Worm (Caenorhabditis elegans) whole organism, early embryonic: Measurements from ENCODE around the gene F25B3.2.

ENCODE experiments used
- B0310.2 ChIP-seq: sonication (generic microtip); optimal IDR thresholded peaks from 2 replicates; lab custom pipeline; 2016; ENCODE audit warnings: mild to moderate bottlenecking, missing genetic modification characterization, missing compliant biosample characterization
- F13C5.2 ChIP-seq: sonication (generic microtip); optimal IDR thresholded peaks from 2 replicates; lab custom pipeline; 2017; ENCODE audit warnings: mild to moderate bottlenecking, missing genetic modification characterization, inconsistent platforms, missing compliant biosample characterization
- aly-1 ChIP-seq: sonication (generic microtip); optimal IDR thresholded peaks from 2 replicates; lab custom pipeline; 2016; ENCODE audit warnings: missing genetic modification characterization, missing compliant biosample characterization
- ama-1 ChIP-seq: fragments of 150-350 bp; optimal IDR thresholded peaks from 2 replicates; lab custom pipeline; 2014
- ceh-13 ChIP-seq: fragments of 200-800 bp; sonication (Bioruptor generic); optimal IDR thresholded peaks from 2 replicates; lab custom pipeline; 2018; ENCODE audit warnings: mild to moderate bottlenecking, missing genetic modification characterization, missing compliant biosample characterization
- ceh-36 ChIP-seq: sonication (generic microtip); optimal IDR thresholded peaks from 2 replicates; lab custom pipeline; 2016; ENCODE audit warnings: missing genetic modification characterization, inconsistent platforms, missing compliant biosample characterization
- ets-7 ChIP-seq: sonication (generic microtip); optimal IDR thresholded peaks from 2 replicates; lab custom pipeline; 2016; ENCODE audit warnings: missing genotype, missing genetic modification characterization, missing compliant biosample characterization
- flt-1 ChIP-seq: fragments of 200-800 bp; sonication (Bioruptor generic); IDR thresholded peaks from 2 replicates; pipeline ENCODE4 v1.3.6; 2022; ENCODE audit warnings: missing genetic modification characterization, missing compliant biosample characterization
- hmbx-1 ChIP-seq: sonication (generic microtip); optimal IDR thresholded peaks from 2 replicates; lab custom pipeline; 2016; ENCODE audit warnings: mild to moderate bottlenecking, missing genetic modification characterization, missing compliant biosample characterization
- hmg-4 ChIP-seq: fragments of 200-800 bp; sonication (Bioruptor generic); optimal IDR thresholded peaks from 2 replicates; lab custom pipeline; 2018; ENCODE audit warnings: mild to moderate bottlenecking, missing genetic modification characterization, missing compliant biosample characterization
- hnd-1 ChIP-seq: sonication (generic microtip); optimal IDR thresholded peaks from 2 replicates; lab custom pipeline; 2016; ENCODE audit warnings: missing genetic modification characterization, missing compliant biosample characterization
- pes-1 ChIP-seq: fragments of 200-800 bp; sonication (Bioruptor generic); IDR thresholded peaks from 2 replicates; pipeline ENCODE4 v1.3.6; 2022; ENCODE audit warnings: missing genetic modification reagents, missing genetic modification characterization, missing compliant biosample characterization
- scrt-1 ChIP-seq: fragments of 200-800 bp; sonication (Bioruptor generic); IDR thresholded peaks from 2 replicates; pipeline ENCODE4 v1.3.6; 2022; ENCODE audit warnings: missing genetic modification characterization, missing compliant biosample characterization
- sea-1 ChIP-seq: fragments of 200-800 bp; sonication (Bioruptor generic); conservative IDR thresholded peaks from 2 replicates; pipeline ENCODE4 v1.3.6; 2022; ENCODE audit warnings: missing genetic modification characterization, missing compliant biosample characterization
- tbx-11 ChIP-seq: fragments of 200-800 bp; sonication (Bioruptor generic); IDR thresholded peaks from 2 replicates; pipeline ENCODE4 v1.3.6; 2022; ENCODE audit warnings: missing genetic modification characterization, missing compliant biosample characterization
- tbx-37 ChIP-seq: fragments of 200-800 bp; sonication (Bioruptor generic); conservative IDR thresholded peaks from 2 replicates; pipeline ENCODE4 v1.3.6; 2022; ENCODE audit warnings: missing genetic modification reagents, missing genetic modification characterization, missing compliant biosample characterization
- tra-4 ChIP-seq: sonication (generic microtip); optimal IDR thresholded peaks from 2 replicates; lab custom pipeline; 2017; ENCODE audit warnings: missing genetic modification characterization, missing compliant biosample characterization

The F25B3.2 gene

ce11 chrV:9556668-9557067 is 20.4 kb upstream of the F25B3.2 start:
- TF ChIP-seq ets-7 (tag; lab: Kevin White, UChicago) (no peak), aly-1 (no peak), hmg-4 (GFP tag; lab: Kevin White, UChicago) (no peak), flt-1 (no peak), tbx-11 (GFP tag; lab: Robert Waterston, UW) (no peak), hnd-1 (no peak), B0310.2 (no peak), pes-1 (no peak), sea-1 (GFP tag; lab: Robert Waterston, UW) (no peak), ceh-36 (tag; lab: Kevin White, UChicago) (no peak), tbx-37 (GFP tag; lab: Robert Waterston, UW) (no peak), tra-4 (tag; lab: Kevin White, UChicago) (no peak), F13C5.2 (no peak), ceh-13 (GFP tag; lab: Kevin White, UChicago) (no peak), hmbx-1 (no peak), ama-1 (no peak), scrt-1 (no peak)

ce11 chrV:9561624-9562179 is 15.4 kb upstream of the F25B3.2 start, which contains the start of gene rgef-1:
TSS of gene rgef-1 (minus strand) at chrV:9561674.
- TF ChIP-seq ceh-13 (GFP tag; lab: Kevin White, UChicago) (no peak), sea-1 (GFP tag; lab: Robert Waterston, UW) (no peak), pes-1 (no peak), ceh-36 (tag; lab: Kevin White, UChicago) (no peak), F13C5.2 (no peak), scrt-1 (no peak), hmbx-1 (no peak), ama-1 (no peak), tbx-37 (GFP tag; lab: Robert Waterston, UW) (no peak), tra-4 (tag; lab: Kevin White, UChicago) (no peak)

- TF ChIP-seq aly-1 (no peak), hmbx-1 (no peak), ceh-13 (GFP tag; lab: Kevin White, UChicago) (no peak), ets-7 (tag; lab: Kevin White, UChicago) (no peak), tbx-11 (GFP tag; lab: Robert Waterston, UW) (no peak), scrt-1 (no peak), tbx-37 (GFP tag; lab: Robert Waterston, UW) (no peak), sea-1 (GFP tag; lab: Robert Waterston, UW) (no peak), pes-1 (no peak), B0310.2 (no peak), hmg-4 (GFP tag; lab: Kevin White, UChicago) (no peak), ceh-36 (tag; lab: Kevin White, UChicago) (no peak), flt-1 (no peak)
Observed at ce11 chrV:9563585-9563984, 13.5 kb upstream of the F25B3.2 start.

- TF ChIP-seq pes-1 (no peak), ceh-36 (tag; lab: Kevin White, UChicago) (no peak), ceh-13 (GFP tag; lab: Kevin White, UChicago) (no peak), B0310.2 (no peak), F13C5.2 (no peak)
Observed at ce11 chrV:9568707-9569106, 8.4 kb upstream of the F25B3.2 start, which contains the start of gene F25B3.4. TSS of gene F25B3.4 (minus strand) at chrV:9568807.

- TF ChIP-seq tra-4 (tag; lab: Kevin White, UChicago): no peak
- no peak for TF ChIP-seq sea-1 (GFP tag; lab: Robert Waterston, UW)
- no peak for TF ChIP-seq tbx-11 (GFP tag; lab: Robert Waterston, UW)
- TF ChIP-seq ama-1: no peak
- no peak for TF ChIP-seq flt-1
- TF ChIP-seq hmbx-1: no peak
- TF ChIP-seq hnd-1: no peak
- TF ChIP-seq hmg-4 (GFP tag; lab: Kevin White, UChicago): no peak
- TF ChIP-seq pes-1: no peak
- no peak for TF ChIP-seq ceh-13 (GFP tag; lab: Kevin White, UChicago)
- TF ChIP-seq tbx-37 (GFP tag; lab: Robert Waterston, UW): no peak
Observed at ce11 chrV:9570197-9570596, 6.9 kb upstream of the F25B3.2 start, which contains the start of gene F25B3.5. TSS of gene F25B3.5 (minus strand) at chrV:9570297.

ce11 chrV:9571056-9571455 is 6.0 kb upstream of the F25B3.2 start:
- TF ChIP-seq tbx-11 (GFP tag; lab: Robert Waterston, UW): no peak
- TF ChIP-seq aly-1: no peak
- TF ChIP-seq B0310.2: no peak
- TF ChIP-seq ceh-13 (GFP tag; lab: Kevin White, UChicago): no peak
- TF ChIP-seq hnd-1: no peak
- TF ChIP-seq ceh-36 (tag; lab: Kevin White, UChicago): no peak
- no peak for TF ChIP-seq F13C5.2

ce11 chrV:9571673-9572072 is 5.4 kb upstream of the F25B3.2 start:
- TF ChIP-seq hmg-4 (GFP tag; lab: Kevin White, UChicago) (no peak), sea-1 (GFP tag; lab: Robert Waterston, UW) (no peak), hnd-1 (no peak), scrt-1 (no peak), flt-1 (no peak), tbx-11 (GFP tag; lab: Robert Waterston, UW) (no peak), ceh-13 (GFP tag; lab: Kevin White, UChicago) (no peak), ets-7 (tag; lab: Kevin White, UChicago) (no peak), hmbx-1 (no peak), F13C5.2 (no peak), ama-1 (no peak), ceh-36 (tag; lab: Kevin White, UChicago) (no peak), aly-1 (no peak), tra-4 (tag; lab: Kevin White, UChicago) (no peak), B0310.2 (no peak), pes-1 (no peak), tbx-37 (GFP tag; lab: Robert Waterston, UW) (no peak)
